Worm (Caenorhabditis elegans): ENCODE measurements around the gene grl-19.

grl-19 gene

ce11 chrIV:247494-247893 lies 4.9 kb downstream of the grl-19 start:
- TF ChIP-seq nhr-179 (tag; optimal IDR thresholded peaks at IDR 0.05) (no peak), somi-1 (GFP tag; optimal IDR thresholded peaks at IDR 0.05) (peak; percentile 41), ztf-26 (tag; optimal IDR thresholded peaks at IDR 0.05) (peak; percentile 23), lin-40 (tag; optimal IDR thresholded peaks at IDR 0.05) (peak; percentile 27), nhr-27 (tag; optimal IDR thresholded peaks at IDR 0.05) (no peak), ama-1 (optimal IDR thresholded peaks at IDR 0.05) (no peak), ama-1 (GFP tag; optimal IDR thresholded peaks at IDR 0.05) (no peak)

ce11 chrIV:244843-245242 lies 7.5 kb downstream of the grl-19 start, which contains the start of gene aass-1:
TSS of gene aass-1 (plus strand) at chrIV:245143.
- TF ChIP-seq Y53F4B.3 (GFP tag; IDR thresholded peaks at IDR 0.05): no peak
- TF ChIP-seq lsl-1 (GFP tag; optimal IDR thresholded peaks at IDR 0.05): no peak
- TF ChIP-seq egl-44 (GFP tag; IDR thresholded peaks at IDR 0.05): no peak
- no peak for TF ChIP-seq lag-1 (GFP tag; IDR thresholded peaks at IDR 0.05)
- no peak for TF ChIP-seq ceh-91 (GFP tag; IDR thresholded peaks at IDR 0.05)
- TF ChIP-seq ekl-4 (GFP tag; IDR thresholded peaks at IDR 0.05): no peak
- no peak for TF ChIP-seq snpc-4 (GFP tag; optimal IDR thresholded peaks at IDR 0.05)
- TF ChIP-seq snpc-4 (tag; optimal IDR thresholded peaks at IDR 0.05): no peak
- TF ChIP-seq snpc-1.1 (tag; optimal IDR thresholded peaks at IDR 0.05; ENCODE audit: insufficient read depth): no peak
- TF ChIP-seq B0035.1 (tag; optimal IDR thresholded peaks at IDR 0.05): no peak
- TF ChIP-seq rpc-1 (optimal IDR thresholded peaks at IDR 0.05): no peak
- TF ChIP-seq rpc-1 (tag; optimal IDR thresholded peaks at IDR 0.05): no peak
- no peak for TF ChIP-seq dpl-1 (GFP tag; optimal IDR thresholded peaks at IDR 0.05)
- no peak for TF ChIP-seq Y53G8AR.9 (GFP tag; conservative IDR thresholded peaks at IDR 0.05)
- no peak for TF ChIP-seq egl-18 (GFP tag; IDR thresholded peaks at IDR 0.05)
- no peak for TF ChIP-seq snpc-1.3 (tag; optimal IDR thresholded peaks at IDR 0.05; ENCODE audit: insufficient read depth)
- TF ChIP-seq rec-8 (tag; optimal IDR thresholded peaks at IDR 0.05): no peak
- no peak for TF ChIP-seq gei-17 (GFP tag; optimal IDR thresholded peaks at IDR 0.05)
- no peak for TF ChIP-seq attf-6 (GFP tag; IDR thresholded peaks at IDR 0.05)
- no peak for TF ChIP-seq F22D6.2 (tag; optimal IDR thresholded peaks at IDR 0.05)

ce11 chrIV:244278-244677 lies 8.1 kb downstream of the grl-19 start:
- TF ChIP-seq sdz-38 (tag; optimal IDR thresholded peaks at IDR 0.05) (no peak), Y67H2A.10 (GFP tag; conservative IDR thresholded peaks at IDR 0.05) (no peak), lsl-1 (GFP tag; optimal IDR thresholded peaks at IDR 0.05) (peak; percentile 59)

ce11 chrIV:240257-240754 lies 12.0 kb downstream of the grl-19 start, which contains the start of the genes fnta-1 and cogc-8:
TSS of gene fnta-1 (minus strand) at chrIV:240307.
TSS of gene cogc-8 (plus strand) at chrIV:240451.
- TF ChIP-seq mcd-1 (GFP tag; IDR thresholded peaks at IDR 0.05) (peak; percentile 53), snpc-4 (GFP tag; optimal IDR thresholded peaks at IDR 0.05) (no peak), snpc-4 (tag; optimal IDR thresholded peaks at IDR 0.05) (no peak), lin-54 (GFP tag; optimal IDR thresholded peaks at IDR 0.05) (peak; percentile 9), snpc-1.3 (tag; optimal IDR thresholded peaks at IDR 0.05; ENCODE audit: insufficient read depth) (peak; percentile 2), attf-5 (GFP tag; optimal IDR thresholded peaks at IDR 0.05) (peak; percentile 15), lsl-1 (GFP tag; optimal IDR thresholded peaks at IDR 0.05) (peak; percentile 10), B0035.1 (tag; optimal IDR thresholded peaks at IDR 0.05) (no peak), F39B2.1 (GFP tag; IDR thresholded peaks at IDR 0.05) (no peak)

Measured in whole organism, young adult.